Fruit fly (Drosophila melanogaster) whole organism, embryonic: ENCODE results near the gene Efr.

Experiments
- Adf1 ChIP-seq: fragments of 200-800 bp; sonication (Bioruptor generic); IDR thresholded peaks from 2 replicates; pipeline ENCODE4 v1.3.6; 2022; ENCODE audit warnings: missing biosample characterization, missing genetic modification characterization
- Bteb2 ChIP-seq: fragments of 200-800 bp; sonication (Bioruptor generic); optimal IDR thresholded peaks from 2 replicates; lab custom pipeline; 2016; ENCODE audit warnings: missing biosample characterization, missing genetic modification characterization
- CG10462 ChIP-seq: fragments of 200-800 bp; sonication (Bioruptor generic); optimal IDR thresholded peaks from 2 replicates; lab custom pipeline; 2016; ENCODE audit warnings: missing biosample characterization, missing genetic modification characterization
- CG10654 ChIP-seq: fragments of 200-800 bp; sonication (Bioruptor generic); optimal IDR thresholded peaks from 2 replicates; lab custom pipeline; 2016; ENCODE audit warnings: missing biosample characterization, missing genetic modification characterization
- CG11695 ChIP-seq: fragments of 200-800 bp; sonication (Bioruptor generic); IDR thresholded peaks from 3 replicates; pipeline ENCODE4 v1.3.6; 2022; ENCODE audit warnings: missing biosample characterization, missing genetic modification characterization
- CG12071 ChIP-seq: fragments of 200-800 bp; sonication (Bioruptor generic); optimal IDR thresholded peaks from 3 replicates; lab custom pipeline; 2018; ENCODE audit warnings: missing biosample characterization, mild to moderate bottlenecking, missing genetic modification characterization
- CG1233 ChIP-seq: fragments of 200-800 bp; sonication (Bioruptor generic); optimal IDR thresholded peaks from 4 replicates; lab custom pipeline; 2018; ENCODE audit warnings: missing biosample characterization, mild to moderate bottlenecking, missing genetic modification characterization
- CG15269 ChIP-seq: fragments of 200-800 bp; sonication (Bioruptor generic); optimal IDR thresholded peaks from 2 replicates; lab custom pipeline; 2018; ENCODE audit warnings: missing biosample characterization, mild to moderate bottlenecking, missing genetic modification characterization, moderate library complexity
- CG16815 ChIP-seq: fragments of 200-800 bp; sonication (Bioruptor generic); optimal IDR thresholded peaks from 3 replicates; lab custom pipeline; 2017; ENCODE audit warnings: missing biosample characterization, mild to moderate bottlenecking, missing genetic modification characterization
- CG17912 ChIP-seq: fragments of 200-800 bp; sonication (Bioruptor generic); optimal IDR thresholded peaks from 2 replicates; lab custom pipeline; 2018; ENCODE audit warnings: missing biosample characterization, mild to moderate bottlenecking, missing genetic modification characterization
- CG1792 ChIP-seq: fragments of 200-800 bp; sonication (Bioruptor generic); optimal IDR thresholded peaks from 2 replicates; lab custom pipeline; 2016; ENCODE audit warnings: missing biosample characterization, missing genetic modification characterization
- CG18599 ChIP-seq: fragments of 200-800 bp; sonication (Bioruptor generic); optimal IDR thresholded peaks from 3 replicates; lab custom pipeline; 2017; ENCODE audit warnings: missing biosample characterization, missing genetic modification characterization, mild to moderate bottlenecking, moderate library complexity, missing genetic modification reagents
- CG3281 ChIP-seq: fragments of 200-800 bp; sonication (Bioruptor generic); optimal IDR thresholded peaks from 3 replicates; lab custom pipeline; 2017; ENCODE audit warnings: missing biosample characterization, mild to moderate bottlenecking, missing genetic modification characterization
- CG33213 ChIP-seq: fragments of 200-800 bp; sonication (Bioruptor generic); optimal IDR thresholded peaks from 3 replicates; lab custom pipeline; 2016; ENCODE audit warnings: missing biosample characterization, missing genetic modification characterization
- CG42726 ChIP-seq: fragments of 200-800 bp; sonication (Bioruptor generic); IDR thresholded peaks from 2 replicates; pipeline ENCODE4 v1.3.6; 2022; ENCODE audit warnings: missing biosample characterization, missing genetic modification characterization; ENCODE audit not compliant: partially characterized antibody
- CG4730 ChIP-seq: fragments of 200-800 bp; sonication (Bioruptor generic); IDR thresholded peaks from 2 replicates; pipeline ENCODE4 v1.3.6; 2022; ENCODE audit warnings: missing biosample characterization, missing genetic modification characterization
- CG5180 ChIP-seq: fragments of 200-800 bp; sonication (Bioruptor generic); optimal IDR thresholded peaks from 3 replicates; lab custom pipeline; 2017; ENCODE audit warnings: missing biosample characterization, missing genetic modification characterization, mild to moderate bottlenecking, moderate library complexity, missing genetic modification reagents
- CG5953 ChIP-seq: fragments of 200-800 bp; sonication (Bioruptor generic); IDR thresholded peaks from 2 replicates; pipeline ENCODE4 v1.3.6; 2022; ENCODE audit warnings: missing biosample characterization, missing genetic modification characterization
- CG6272 ChIP-seq: fragments of 200-800 bp; sonication (Bioruptor generic); IDR thresholded peaks from 2 replicates; pipeline ENCODE4 v1.3.6; 2022; ENCODE audit warnings: missing biosample characterization, missing genetic modification characterization
- CG7745 ChIP-seq: fragments of 200-800 bp; sonication (Bioruptor generic); optimal IDR thresholded peaks from 2 replicates; lab custom pipeline; 2018; ENCODE audit warnings: missing biosample characterization, mild to moderate bottlenecking, missing genetic modification characterization, moderate library complexity
- CG7963 ChIP-seq: fragments of 200-800 bp; sonication (Bioruptor generic); IDR thresholded peaks from 3 replicates; pipeline ENCODE4 v1.3.6; 2022; ENCODE audit warnings: missing biosample characterization, missing genetic modification characterization; ENCODE audit not compliant: partially characterized antibody
- CG9215 ChIP-seq: fragments of 200-800 bp; sonication (Bioruptor generic); IDR thresholded peaks from 2 replicates; pipeline ENCODE4 v1.3.6; 2022; ENCODE audit warnings: missing biosample characterization, missing genetic modification characterization
- Doc2 ChIP-seq: fragments of 200-800 bp; sonication (Bioruptor generic); IDR thresholded peaks from 2 replicates; pipeline ENCODE4 v1.3.6; 2022; ENCODE audit warnings: missing biosample characterization, missing genetic modification characterization
- Myb ChIP-seq: fragments of 200-800 bp; sonication (Bioruptor generic); optimal IDR thresholded peaks from 2 replicates; lab custom pipeline; 2016; ENCODE audit warnings: missing biosample characterization, missing genetic modification characterization
- Rfx ChIP-seq: fragments of 200-800 bp; sonication (Bioruptor generic); IDR thresholded peaks from 2 replicates; pipeline ENCODE4 v1.3.6; 2022; ENCODE audit warnings: missing biosample characterization, missing genetic modification characterization
- Sox102F ChIP-seq: fragments of 200-800 bp; sonication (Bioruptor generic); optimal IDR thresholded peaks from 2 replicates; lab custom pipeline; 2018; ENCODE audit warnings: missing biosample characterization, mild to moderate bottlenecking, missing genetic modification characterization, moderate library complexity
- YL-1 ChIP-seq: fragments of 200-800 bp; sonication (Bioruptor generic); optimal IDR thresholded peaks from 3 replicates; lab custom pipeline; 2017; ENCODE audit warnings: missing biosample characterization, mild to moderate bottlenecking, missing genetic modification characterization
- ac ChIP-seq: fragments of 200-800 bp; sonication (Bioruptor generic); optimal IDR thresholded peaks from 3 replicates; lab custom pipeline; 2017; ENCODE audit warnings: missing biosample characterization, mild to moderate bottlenecking, missing genetic modification characterization
- chinmo ChIP-seq: fragments of 200-800 bp; sonication (Bioruptor generic); IDR thresholded peaks from 4 replicates; pipeline ENCODE4 v1.3.6; 2022; ENCODE audit warnings: missing biosample characterization, missing genetic modification characterization; ENCODE audit not compliant: partially characterized antibody
- emc ChIP-seq: fragments of 200-800 bp; sonication (Bioruptor generic); optimal IDR thresholded peaks from 2 replicates; lab custom pipeline; 2016; ENCODE audit warnings: missing biosample characterization, missing genetic modification characterization
- fd96Cb ChIP-seq: fragments of 200-800 bp; sonication (Bioruptor generic); optimal IDR thresholded peaks from 2 replicates; lab custom pipeline; 2018; ENCODE audit warnings: missing biosample characterization, mild to moderate bottlenecking, missing genetic modification characterization, moderate library complexity
- grn ChIP-seq: fragments of 200-800 bp; sonication (Bioruptor generic); optimal IDR thresholded peaks from 3 replicates; lab custom pipeline; 2017; ENCODE audit warnings: missing biosample characterization, missing genetic modification characterization
- hbn ChIP-seq: fragments of 200-800 bp; sonication (Bioruptor generic); IDR thresholded peaks from 2 replicates; pipeline ENCODE4 v1.3.6; 2022; ENCODE audit warnings: missing biosample characterization, missing genetic modification characterization; ENCODE audit not compliant: partially characterized antibody
- hth ChIP-seq: fragments of >200 bp; optimal IDR thresholded peaks from 2 replicates; lab custom pipeline; 2017; ENCODE audit warnings: inconsistent platforms
- jigr1 ChIP-seq: fragments of 200-800 bp; sonication (Bioruptor generic); IDR thresholded peaks from 3 replicates; pipeline ENCODE4 v1.3.6; 2022; ENCODE audit warnings: missing biosample characterization, missing genetic modification characterization
- onecut ChIP-seq: fragments of 200-800 bp; sonication (Bioruptor generic); IDR thresholded peaks from 2 replicates; pipeline ENCODE4 v1.3.6; 2022; ENCODE audit warnings: missing biosample characterization, missing genetic modification characterization
- pan ChIP-seq, 4 experiments: fragments of >200 bp in 3 of 4; fragments of 200-800 bp in 1 of 4; sonication (Bioruptor generic) in 1 of 4; optimal IDR thresholded peaks in 3 of 4; IDR thresholded peaks in 1 of 4; 2 replicates each; pipeline versions ENCODE4 v1.3.6 to Lab custom; 2017 to 2022; ENCODE audit warnings: missing biosample characterization in 2 of 4, missing genetic modification characterization in 2 of 4, mixed read lengths in 1 of 4
- pnt ChIP-seq: fragments of 200-800 bp; sonication (Bioruptor generic); optimal IDR thresholded peaks from 3 replicates; lab custom pipeline; 2016; ENCODE audit warnings: missing biosample characterization, missing genetic modification characterization
- pum ChIP-seq: fragments of 200-800 bp; sonication (Bioruptor generic); optimal IDR thresholded peaks from 2 replicates; lab custom pipeline; 2016; ENCODE audit warnings: missing biosample characterization, missing genetic modification characterization
- sc ChIP-seq, 3 experiments: fragments of >200 bp in 2 of 3; fragments of 200-800 bp in 1 of 3; sonication (Bioruptor generic) in 1 of 3; optimal IDR thresholded peaks; 2 replicates in 2 of 3; 3 replicates in 1 of 3; lab custom pipeline; 2017; ENCODE audit warnings: mild to moderate bottlenecking in 1 of 3, missing biosample characterization in 1 of 3, missing genetic modification characterization in 1 of 3, missing genetic modification reagents in 1 of 3
- tin ChIP-seq: fragments of 200-800 bp; sonication (Bioruptor generic); optimal IDR thresholded peaks from 3 replicates; lab custom pipeline; 2016; ENCODE audit warnings: missing biosample characterization, missing genetic modification characterization
- tna ChIP-seq: fragments of 200-800 bp; sonication (Bioruptor generic); IDR thresholded peaks from 2 replicates; pipeline ENCODE4 v1.3.6; 2022; ENCODE audit warnings: missing biosample characterization, missing genetic modification characterization; ENCODE audit not compliant: partially characterized antibody
- tup ChIP-seq: fragments of 200-800 bp; sonication (Bioruptor generic); optimal IDR thresholded peaks from 2 replicates; lab custom pipeline; 2016; ENCODE audit warnings: missing biosample characterization, mild to moderate bottlenecking, missing genetic modification characterization, moderate library complexity
- usp ChIP-seq: fragments of >200 bp; optimal IDR thresholded peaks from 2 replicates; lab custom pipeline; 2017; ENCODE audit warnings: missing biosample characterization, missing genetic modification characterization
- vnd ChIP-seq: fragments of 200-800 bp; sonication (Bioruptor generic); IDR thresholded peaks from 3 replicates; pipeline ENCODE4 v1.3.6; 2022; ENCODE audit warnings: missing biosample characterization, missing genetic modification characterization; ENCODE audit not compliant: partially characterized antibody
- wor ChIP-seq: fragments of 200-800 bp; sonication (Bioruptor generic); IDR thresholded peaks from 2 replicates; pipeline ENCODE4 v1.3.6; 2022; ENCODE audit warnings: missing biosample characterization, missing genetic modification characterization
- z ChIP-seq: fragments of 200-800 bp; sonication (Bioruptor generic); IDR thresholded peaks from 3 replicates; pipeline ENCODE4 v1.3.6; 2022; ENCODE audit warnings: missing biosample characterization, missing genetic modification characterization

The Efr gene

dm6 chrX:6260900-6261299 lies 41.1 kb downstream of the Efr start, which contains the start of gene Josd (continued):
- TF ChIP-seq chinmo (GFP tag; lab: Robert Waterston, UW) (peak; percentile 70; the same call in 1 of the 4 replicates), CG7963 (GFP tag; lab: Robert Waterston, UW) (peak; percentile 70; the same call in 2 of the 3 replicates), Sox102F (GFP tag; lab: Kevin White, UChicago) (no peak), Rfx (peak; percentile 50), tna (GFP tag; lab: Robert Waterston, UW) (peak; percentile 54), CG11695 (GFP tag; lab: Robert Waterston, UW) (no peak), Myb (GFP tag; lab: Kevin White, UChicago) (peak; percentile 75), ac (GFP tag; lab: Kevin White, UChicago) (no peak)

- TF ChIP-seq CG15269 (tag; lab: Kevin White, UChicago) (peak; percentile 85), emc (GFP tag; lab: Kevin White, UChicago) (peak; percentile 32), sc (optimal IDR thresholded peaks at IDR 0.05; lab: Kevin White, UChicago) (no peak), sc (GFP tag; optimal IDR thresholded peaks at IDR 0.05; lab: Kevin White, UChicago) (peak; percentile 41), CG5953 (GFP tag; lab: Robert Waterston, UW) (no peak), grn (peak; percentile 49), jigr1 (GFP tag; lab: Robert Waterston, UW) (0 out of 3 replicates have a peak, but pooled peaks have one; percentile 20), pum (peak; percentile 24), Bteb2 (GFP tag; lab: Kevin White, UChicago) (peak; percentile 43), vnd (GFP tag; lab: Robert Waterston, UW) (no peak), CG7963 (GFP tag; lab: Robert Waterston, UW) (no peak), CG3281 (GFP tag; lab: Kevin White, UChicago) (peak; percentile 91), pan (optimal IDR thresholded peaks at IDR 0.05; lab: Kevin White, UChicago) (no peak), pan (GFP tag; optimal IDR thresholded peaks at IDR 0.05 in 1 of 2, IDR thresholded peaks at IDR 0.05 in 1 of 2) (peak in 1 of 2 experiments; percentile 74), CG1233 (GFP tag; lab: Kevin White, UChicago) (peak; percentile 69), z (no peak), CG18599 (GFP tag; lab: Kevin White, UChicago) (peak; percentile 93), CG17912 (GFP tag; lab: Kevin White, UChicago) (no peak), CG7745 (tag; lab: Kevin White, UChicago) (no peak), tup (GFP tag; lab: Kevin White, UChicago) (peak; percentile 20), CG33213 (GFP tag; lab: Kevin White, UChicago) (peak; percentile 16), YL-1 (peak; percentile 43), tin (GFP tag; lab: Kevin White, UChicago) (peak; percentile 52), CG4730 (GFP tag; lab: Robert Waterston, UW) (peak; percentile 49; the same call in 1 of the 2 replicates), CG16815 (GFP tag; lab: Kevin White, UChicago) (peak; percentile 15), hbn (GFP tag; lab: Robert Waterston, UW) (no peak), hth (lab: Kevin White, UChicago) (no peak), CG6272 (GFP tag; lab: Robert Waterston, UW) (peak; percentile 33; the same call in 1 of the 2 replicates), CG10462 (GFP tag; lab: Kevin White, UChicago) (peak; percentile 36), pnt (GFP tag; lab: Kevin White, UChicago) (no peak), wor (GFP tag; lab: Robert Waterston, UW) (no peak), Doc2 (GFP tag; lab: Robert Waterston, UW) (no peak), onecut (GFP tag; lab: Robert Waterston, UW) (peak; percentile 48), CG1792 (GFP tag; lab: Kevin White, UChicago) (peak; percentile 32), fd96Cb (peak; percentile 69), CG9215 (GFP tag; lab: Robert Waterston, UW) (peak; percentile 68), CG42726 (GFP tag; lab: Robert Waterston, UW) (no peak), CG10654 (GFP tag; lab: Kevin White, UChicago) (peak; percentile 37), Adf1 (peak; percentile 11; the same call in 1 of the 2 replicates), CG5180 (GFP tag; lab: Kevin White, UChicago) (peak; percentile 76), usp (GFP tag; lab: Kevin White, UChicago) (no peak), CG12071 (GFP tag; lab: Kevin White, UChicago) (peak; percentile 74)
Observed at dm6 chrX:6263614-6264130, 43.9 kb downstream of the Efr start.
